Worm (Caenorhabditis elegans): ENCODE results near the gene Y54G2A.28.

Y54G2A.28 gene

DNA sequence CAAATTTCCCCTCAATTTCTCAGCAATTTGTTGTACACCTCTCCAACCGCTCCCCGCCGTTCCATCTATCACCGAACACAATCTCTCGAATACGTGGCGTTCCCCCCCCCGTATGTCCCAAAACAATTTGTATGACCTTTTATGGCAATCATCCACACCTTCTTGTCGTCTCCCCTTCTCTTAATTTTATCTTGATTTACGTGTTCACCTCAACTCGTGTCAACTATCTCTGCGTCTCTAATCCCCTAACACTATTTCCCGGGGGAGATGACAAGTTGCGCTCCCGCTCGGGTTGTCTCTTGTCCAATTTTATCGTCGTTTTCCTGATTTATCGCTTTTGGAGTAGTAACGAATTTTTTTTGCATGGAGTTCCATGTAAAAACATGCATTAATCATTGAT, 2.4 kb upstream of the Y54G2A.28 start:
- TF ChIP-seq madf-10 (tag; optimal IDR thresholded peaks at IDR 0.05) (no peak), unc-62 (GFP tag; optimal IDR thresholded peaks at IDR 0.05) (peak; percentile 77), chd-7 (tag; optimal IDR thresholded peaks at IDR 0.05) (no peak), nhr-80 (tag; optimal IDR thresholded peaks at IDR 0.05) (peak; percentile 26), hmg-1.2 (GFP tag; IDR thresholded peaks at IDR 0.05) (peak; percentile 87)

DNA sequence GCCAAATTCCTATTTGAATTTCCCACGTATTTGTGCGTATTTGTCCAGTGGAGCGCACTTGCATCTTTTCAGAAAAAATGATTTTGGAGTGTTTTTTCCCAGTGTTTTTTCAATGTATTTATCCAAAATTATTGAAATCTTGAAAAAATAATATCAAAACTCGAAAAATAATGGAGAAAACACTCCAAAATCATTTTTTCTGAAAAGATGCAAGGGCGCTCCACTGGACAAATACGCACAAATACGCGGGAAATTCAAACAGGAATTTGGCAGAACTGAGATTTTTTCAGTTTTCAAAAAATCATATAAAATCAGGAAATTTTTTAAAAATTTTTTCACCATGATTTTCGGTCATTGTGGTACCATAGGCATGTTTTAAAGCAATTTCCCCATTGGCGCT, 574 bp downstream of the Y54G2A.28 start:
- TF ChIP-seq lin-54 (GFP tag; optimal IDR thresholded peaks at IDR 0.05) (peak; percentile 23), Y53G8AR.9 (GFP tag; conservative IDR thresholded peaks at IDR 0.05) (no peak), Y67H2A.10 (GFP tag; conservative IDR thresholded peaks at IDR 0.05) (no peak), egl-18 (GFP tag; IDR thresholded peaks at IDR 0.05) (no peak), Y95B8A.8 (GFP tag; IDR thresholded peaks at IDR 0.05) (no peak), tbp1 (GFP tag; optimal IDR thresholded peaks at IDR 0.05) (no peak), nfyb-1 (GFP tag; IDR thresholded peaks at IDR 0.05) (no peak), ccch-3 (GFP tag; optimal IDR thresholded peaks at IDR 0.05) (no peak), T26A5.8 (tag; optimal IDR thresholded peaks at IDR 0.05) (no peak), mcd-1 (GFP tag; IDR thresholded peaks at IDR 0.05) (peak; percentile 57; the same call in 1 of the 2 replicates), snpc-1.3 (tag; optimal IDR thresholded peaks at IDR 0.05; ENCODE audit: insufficient read depth) (no peak), ZK185.1 (tag; optimal IDR thresholded peaks at IDR 0.05; ENCODE audit: poor library complexity, severe bottlenecking) (no peak), athp-1 (tag; optimal IDR thresholded peaks at IDR 0.05) (no peak), zim-3 (tag; optimal IDR thresholded peaks at IDR 0.05) (no peak), nhr-90 (tag; optimal IDR thresholded peaks at IDR 0.05) (no peak)

DNA sequence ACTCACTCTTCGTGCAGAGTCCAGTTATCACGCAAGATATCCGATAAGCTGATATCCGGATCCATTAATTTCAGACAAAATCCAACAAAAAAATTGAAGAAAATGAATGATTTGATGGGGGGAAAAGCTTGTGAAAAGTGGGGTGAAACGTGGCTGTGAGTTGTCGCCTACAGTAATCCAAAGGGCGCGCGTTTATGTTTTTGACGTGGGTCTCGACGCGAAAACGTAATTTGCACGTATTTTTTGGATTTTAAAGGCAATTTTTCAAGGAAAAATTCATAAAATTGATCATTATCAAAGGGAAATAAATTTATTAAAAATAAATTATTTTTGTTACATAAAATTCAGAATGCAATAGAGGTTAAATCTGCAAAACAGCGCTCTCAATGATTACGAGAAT, 3.4 kb downstream of the Y54G2A.28 start, which contains the start of gene Y54G2A.73:
TSS of gene Y54G2A.73 (minus strand) at position 65 of the 400 bp plus-strand sequence.
- TF ChIP-seq F52B5.7 (tag; optimal IDR thresholded peaks at IDR 0.05) (no peak), F33H1.4 (GFP tag; IDR thresholded peaks at IDR 0.05) (peak; percentile 80), ceh-100 (GFP tag; IDR thresholded peaks at IDR 0.05) (no peak), lsl-1 (GFP tag; optimal IDR thresholded peaks at IDR 0.05) (peak; percentile 80), madf-6 (GFP tag; IDR thresholded peaks at IDR 0.05) (peak; percentile 54), madf-8 (GFP tag; conservative IDR thresholded peaks at IDR 0.05) (peak; percentile 50; the same call in 1 of the 2 replicates), D2030.7 (GFP tag; IDR thresholded peaks at IDR 0.05) (peak; percentile 24; the same call in 1 of the 2 replicates), xnd-1 (tag; optimal IDR thresholded peaks at IDR 0.05) (peak; percentile 50)

DNA sequence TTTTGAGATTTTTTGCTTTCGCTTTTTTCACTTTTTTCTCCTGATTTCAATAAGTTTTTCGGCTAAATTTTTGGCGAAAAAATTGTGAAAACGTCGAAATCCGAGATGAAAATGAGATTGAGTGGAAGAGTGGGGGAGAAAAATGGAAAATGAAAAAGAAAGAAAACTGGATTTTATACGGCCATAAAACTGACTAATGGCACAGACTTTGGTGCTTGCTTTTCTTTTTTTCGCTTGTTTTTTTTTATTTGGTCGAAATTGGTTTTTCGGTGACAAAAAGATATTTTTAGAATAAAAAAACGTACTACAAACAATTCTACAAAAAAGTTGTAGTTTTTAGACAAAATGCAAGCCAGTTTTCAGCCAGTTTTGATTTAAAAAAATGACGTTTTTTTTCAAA, 9.4 kb downstream of the Y54G2A.28 start:
- TF ChIP-seq hmg-20 (GFP tag; IDR thresholded peaks at IDR 0.05) (no peak), aptf-2 (GFP tag; conservative IDR thresholded peaks at IDR 0.05) (no peak), F55B11.4 (tag; optimal IDR thresholded peaks at IDR 0.05; ENCODE audit: borderline replicate concordance, insufficient read depth) (no peak), Y56A3A.18 (GFP tag; IDR thresholded peaks at IDR 0.05) (no peak), lin-40 (tag; optimal IDR thresholded peaks at IDR 0.05) (no peak), sdz-38 (tag; optimal IDR thresholded peaks at IDR 0.05) (no peak), lin-35 (GFP tag; optimal IDR thresholded peaks at IDR 0.05) (no peak), D2030.7 (GFP tag; IDR thresholded peaks at IDR 0.05) (no peak), madf-3 (GFP tag; IDR thresholded peaks at IDR 0.05) (no peak), T07F8.4 (tag; optimal IDR thresholded peaks at IDR 0.05) (no peak), unc-130 (GFP tag; optimal IDR thresholded peaks at IDR 0.05) (no peak), sptf-2 (GFP tag; optimal IDR thresholded peaks at IDR 0.05) (no peak), hrde-1 (tag; optimal IDR thresholded peaks at IDR 0.05; ENCODE audit: borderline replicate concordance) (no peak), rcor-1 (GFP tag; IDR thresholded peaks at IDR 0.05) (no peak), ceh-27 (GFP tag; optimal IDR thresholded peaks at IDR 0.05) (no peak), F57A8.1 (GFP tag; optimal IDR thresholded peaks at IDR 0.05) (no peak), zfh-2 (GFP tag; conservative IDR thresholded peaks at IDR 0.05) (no peak), dpl-1 (GFP tag; optimal IDR thresholded peaks at IDR 0.05) (no peak)
